Worm (Caenorhabditis elegans): ENCODE results near the gene ctsa-3.2.

- no peak for TF ChIP-seq hlh-30 (tag; optimal IDR thresholded peaks at IDR 0.05; ENCODE audit: insufficient read depth)
- no peak for TF ChIP-seq snpc-4 (tag; optimal IDR thresholded peaks at IDR 0.05)
- TF ChIP-seq R02D3.7 (tag; optimal IDR thresholded peaks at IDR 0.05): no peak
- no peak for TF ChIP-seq lin-38 (GFP tag; IDR thresholded peaks at IDR 0.05)
- TF ChIP-seq nhr-41 (GFP tag; IDR thresholded peaks at IDR 0.05): no peak
- TF ChIP-seq zip-2 (tag; optimal IDR thresholded peaks at IDR 0.05): no peak
- no peak for TF ChIP-seq aly-2 (tag; optimal IDR thresholded peaks at IDR 0.05)
These were observed 19.4 kb upstream of the ctsa-3.2 start, which contains the start of gene chil-4 for ce11 chrII:9855620-9856019.
